Worm (Caenorhabditis elegans) whole organism, early embryonic: ENCODE measurements around the gene nhr-190.

ENCODE experiments used
- B0310.2 ChIP-seq: sonication (generic microtip); optimal IDR thresholded peaks from 2 replicates; lab custom pipeline; 2016; ENCODE audit warnings: mild to moderate bottlenecking, missing genetic modification characterization, missing compliant biosample characterization
- F13C5.2 ChIP-seq: sonication (generic microtip); optimal IDR thresholded peaks from 2 replicates; lab custom pipeline; 2017; ENCODE audit warnings: mild to moderate bottlenecking, missing genetic modification characterization, inconsistent platforms, missing compliant biosample characterization
- aly-1 ChIP-seq: sonication (generic microtip); optimal IDR thresholded peaks from 2 replicates; lab custom pipeline; 2016; ENCODE audit warnings: missing genetic modification characterization, missing compliant biosample characterization
- ama-1 ChIP-seq: fragments of 150-350 bp; optimal IDR thresholded peaks from 2 replicates; lab custom pipeline; 2014
- ceh-13 ChIP-seq: fragments of 200-800 bp; sonication (Bioruptor generic); optimal IDR thresholded peaks from 2 replicates; lab custom pipeline; 2018; ENCODE audit warnings: mild to moderate bottlenecking, missing genetic modification characterization, missing compliant biosample characterization
- ceh-36 ChIP-seq: sonication (generic microtip); optimal IDR thresholded peaks from 2 replicates; lab custom pipeline; 2016; ENCODE audit warnings: missing genetic modification characterization, inconsistent platforms, missing compliant biosample characterization
- ets-7 ChIP-seq: sonication (generic microtip); optimal IDR thresholded peaks from 2 replicates; lab custom pipeline; 2016; ENCODE audit warnings: missing genotype, missing genetic modification characterization, missing compliant biosample characterization
- flt-1 ChIP-seq: fragments of 200-800 bp; sonication (Bioruptor generic); IDR thresholded peaks from 2 replicates; pipeline ENCODE4 v1.3.6; 2022; ENCODE audit warnings: missing genetic modification characterization, missing compliant biosample characterization
- hmbx-1 ChIP-seq: sonication (generic microtip); optimal IDR thresholded peaks from 2 replicates; lab custom pipeline; 2016; ENCODE audit warnings: mild to moderate bottlenecking, missing genetic modification characterization, missing compliant biosample characterization
- hmg-4 ChIP-seq: fragments of 200-800 bp; sonication (Bioruptor generic); optimal IDR thresholded peaks from 2 replicates; lab custom pipeline; 2018; ENCODE audit warnings: mild to moderate bottlenecking, missing genetic modification characterization, missing compliant biosample characterization
- hnd-1 ChIP-seq: sonication (generic microtip); optimal IDR thresholded peaks from 2 replicates; lab custom pipeline; 2016; ENCODE audit warnings: missing genetic modification characterization, missing compliant biosample characterization
- pes-1 ChIP-seq: fragments of 200-800 bp; sonication (Bioruptor generic); IDR thresholded peaks from 2 replicates; pipeline ENCODE4 v1.3.6; 2022; ENCODE audit warnings: missing genetic modification reagents, missing genetic modification characterization, missing compliant biosample characterization
- scrt-1 ChIP-seq: fragments of 200-800 bp; sonication (Bioruptor generic); IDR thresholded peaks from 2 replicates; pipeline ENCODE4 v1.3.6; 2022; ENCODE audit warnings: missing genetic modification characterization, missing compliant biosample characterization
- sea-1 ChIP-seq: fragments of 200-800 bp; sonication (Bioruptor generic); conservative IDR thresholded peaks from 2 replicates; pipeline ENCODE4 v1.3.6; 2022; ENCODE audit warnings: missing genetic modification characterization, missing compliant biosample characterization
- tbx-11 ChIP-seq: fragments of 200-800 bp; sonication (Bioruptor generic); IDR thresholded peaks from 2 replicates; pipeline ENCODE4 v1.3.6; 2022; ENCODE audit warnings: missing genetic modification characterization, missing compliant biosample characterization
- tbx-37 ChIP-seq: fragments of 200-800 bp; sonication (Bioruptor generic); conservative IDR thresholded peaks from 2 replicates; pipeline ENCODE4 v1.3.6; 2022; ENCODE audit warnings: missing genetic modification reagents, missing genetic modification characterization, missing compliant biosample characterization
- tra-4 ChIP-seq: sonication (generic microtip); optimal IDR thresholded peaks from 2 replicates; lab custom pipeline; 2017; ENCODE audit warnings: missing genetic modification characterization, missing compliant biosample characterization

Gene nhr-190

ce11 chrV:599783-600182 is 42.9 kb downstream of the nhr-190 start:
- TF ChIP-seq tra-4 (no peak), hmbx-1 (tag; lab: Kevin White, UChicago) (no peak), F13C5.2 (tag; lab: Kevin White, UChicago) (no peak)

- TF ChIP-seq hmbx-1 (tag; lab: Kevin White, UChicago) (no peak), aly-1 (tag; lab: Kevin White, UChicago) (no peak)
Measured at ce11 chrV:598626-599025, 44.1 kb downstream of the nhr-190 start.

- TF ChIP-seq ets-7 (tag; lab: Kevin White, UChicago) (no peak), aly-1 (tag; lab: Kevin White, UChicago) (no peak), hnd-1 (tag; lab: Kevin White, UChicago) (no peak), F13C5.2 (tag; lab: Kevin White, UChicago) (no peak), pes-1 (no peak), tbx-37 (no peak), scrt-1 (GFP tag; lab: Robert Waterston, UW) (no peak), ama-1 (lab: Kevin White, UChicago) (no peak), sea-1 (GFP tag; lab: Robert Waterston, UW) (no peak), ceh-13 (GFP tag; lab: Kevin White, UChicago) (no peak), tra-4 (no peak), hmg-4 (GFP tag; lab: Kevin White, UChicago) (no peak), B0310.2 (tag; lab: Kevin White, UChicago) (no peak), flt-1 (GFP tag; lab: Robert Waterston, UW) (no peak), tbx-11 (GFP tag; lab: Robert Waterston, UW) (no peak), hmbx-1 (tag; lab: Kevin White, UChicago) (no peak), ceh-36 (no peak)
Measured at ce11 chrV:597823-598222, 44.9 kb downstream of the nhr-190 start.

- TF ChIP-seq tbx-37 (no peak), aly-1 (tag; lab: Kevin White, UChicago) (no peak)
Measured at ce11 chrV:596923-597322, 45.8 kb downstream of the nhr-190 start.

ce11 chrV:592959-593358 is 49.8 kb downstream of the nhr-190 start, which contains the start of gene ZK488.5:
Gene ZK488.5 (plus strand): TSS chrV:593259.
- TF ChIP-seq scrt-1 (GFP tag; lab: Robert Waterston, UW) (no peak), ama-1 (lab: Kevin White, UChicago) (no peak), F13C5.2 (tag; lab: Kevin White, UChicago) (no peak), tbx-37 (no peak), ets-7 (tag; lab: Kevin White, UChicago) (no peak)
